Fruit fly (Drosophila melanogaster): ENCODE results near the gene CG11456.

Gene CG11456

DNA sequence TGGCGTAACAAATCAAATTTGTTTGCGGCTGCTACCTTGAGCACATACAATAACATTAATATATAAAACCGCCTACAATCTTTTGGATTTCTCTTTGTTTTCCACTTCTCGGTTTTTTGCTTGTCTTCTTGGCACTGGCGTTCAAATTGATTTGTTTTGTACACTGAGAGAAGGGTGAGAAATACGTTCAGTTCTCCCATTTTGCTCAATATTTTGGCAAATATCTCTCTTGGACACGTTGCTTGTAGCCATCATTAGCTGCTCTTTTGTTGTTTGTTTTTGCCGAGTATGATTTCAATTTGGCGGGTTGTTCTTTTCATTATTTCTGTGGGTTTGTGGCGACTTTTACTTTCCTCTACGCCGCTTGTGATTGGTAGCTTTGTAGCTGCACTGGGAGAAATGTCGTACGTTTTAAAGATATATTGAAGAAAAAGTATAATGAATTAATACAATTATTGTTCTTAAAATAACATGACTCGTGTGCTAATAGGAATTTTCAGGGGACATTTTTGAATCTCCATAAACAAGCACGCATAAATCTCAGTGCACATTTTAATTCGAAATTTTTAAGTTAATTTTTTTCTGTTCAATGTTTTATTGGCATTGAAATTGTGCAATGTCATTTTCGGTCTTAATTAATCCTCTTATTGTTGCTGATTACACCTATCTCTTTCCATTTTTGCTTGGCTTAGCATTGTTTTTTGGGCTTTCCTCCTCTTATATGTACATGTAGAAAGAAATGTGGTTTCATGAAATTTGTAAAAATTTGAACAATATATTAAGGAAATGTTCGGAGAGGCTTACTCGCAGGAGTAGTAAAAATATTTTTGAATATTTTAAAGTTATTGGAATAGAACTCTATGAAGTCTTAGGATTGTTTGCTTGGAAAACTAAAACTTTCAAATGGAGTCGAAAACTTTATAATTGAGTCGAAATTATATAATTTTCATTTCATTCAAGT, 14.6 kb upstream of the CG11456 start:
- TF ChIP-seq psq (optimal IDR thresholded peaks at IDR 0.05) (no peak), CG8478 (optimal IDR thresholded peaks at IDR 0.05) (no peak), pan (optimal IDR thresholded peaks at IDR 0.05) (no peak), EcR (GFP tag; optimal IDR thresholded peaks at IDR 0.05) (no peak), Dll (optimal IDR thresholded peaks at IDR 0.05) (no peak), usp (GFP tag; optimal IDR thresholded peaks at IDR 0.05) (no peak)

DNA sequence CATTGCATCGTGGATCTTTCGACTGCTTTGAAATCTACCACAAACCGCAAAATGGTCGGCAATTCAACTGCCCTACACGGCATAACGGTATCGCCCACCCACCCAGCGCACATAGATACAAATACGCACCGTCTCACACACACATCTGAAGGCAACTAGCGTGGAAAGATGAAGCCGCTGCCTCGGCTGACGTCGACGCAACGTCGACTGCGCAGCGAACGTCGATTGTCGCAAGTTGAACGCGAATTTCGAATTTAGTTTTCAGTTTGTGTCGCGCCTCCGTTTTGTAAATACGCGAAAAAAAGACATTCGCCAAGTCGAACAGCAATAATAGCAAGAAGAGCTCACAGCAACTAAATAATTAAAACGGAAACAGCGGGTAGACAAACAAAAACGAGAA, 13.8 kb upstream of the CG11456 start:
- TF ChIP-seq pan (optimal IDR thresholded peaks at IDR 0.05) (no peak), Dll (optimal IDR thresholded peaks at IDR 0.05) (no peak), psq (optimal IDR thresholded peaks at IDR 0.05) (no peak), usp (GFP tag; optimal IDR thresholded peaks at IDR 0.05) (no peak), EcR (GFP tag; optimal IDR thresholded peaks at IDR 0.05) (no peak), CG8478 (optimal IDR thresholded peaks at IDR 0.05) (no peak)

DNA sequence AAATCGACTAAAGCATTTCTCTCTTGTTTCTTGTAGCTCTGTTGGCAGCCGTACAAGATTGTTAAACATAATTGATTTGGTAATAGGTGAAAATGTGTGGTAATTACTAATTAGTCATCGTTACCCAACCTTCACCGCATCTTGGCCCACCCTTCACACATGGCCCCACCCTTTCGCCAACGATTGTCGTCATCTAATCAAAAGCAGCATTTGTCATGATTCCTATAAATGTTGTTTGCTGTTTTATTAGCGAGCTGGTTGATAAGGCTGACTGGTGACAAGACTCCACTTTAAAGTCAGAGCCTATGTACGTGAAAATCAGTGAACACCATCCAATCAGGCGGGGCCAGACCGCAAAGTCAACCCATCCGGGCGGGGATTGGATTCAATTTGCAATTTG, 11.4 kb upstream of the CG11456 start:
- no peak for TF ChIP-seq psq (optimal IDR thresholded peaks at IDR 0.05)
- TF ChIP-seq usp (GFP tag; optimal IDR thresholded peaks at IDR 0.05) = no peak
- no peak for TF ChIP-seq pan (optimal IDR thresholded peaks at IDR 0.05)
- no peak for TF ChIP-seq CG8478 (optimal IDR thresholded peaks at IDR 0.05)
- no peak for TF ChIP-seq EcR (GFP tag; optimal IDR thresholded peaks at IDR 0.05)
- TF ChIP-seq Dll (optimal IDR thresholded peaks at IDR 0.05) = no peak

DNA sequence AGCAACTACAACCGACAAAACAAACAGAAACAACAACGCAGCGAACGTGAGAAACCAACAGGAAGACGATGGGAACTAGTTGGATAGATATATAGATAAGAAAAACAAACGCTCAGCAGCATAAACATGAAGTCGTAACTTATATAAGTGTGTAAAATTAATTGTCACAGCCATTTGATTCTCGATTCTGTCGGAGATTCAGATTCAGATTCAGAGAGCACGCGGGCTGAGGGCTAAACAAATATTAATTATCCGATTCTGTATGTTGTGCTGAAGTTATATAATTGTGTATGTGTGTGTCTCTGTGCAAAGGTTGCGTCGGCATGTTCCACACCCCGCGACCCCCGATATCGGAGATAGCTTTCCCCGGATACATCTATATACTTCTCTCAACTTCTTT, 7.6 kb upstream of the CG11456 start:
- TF ChIP-seq EcR (GFP tag; optimal IDR thresholded peaks at IDR 0.05) (no peak), psq (optimal IDR thresholded peaks at IDR 0.05) (no peak), CG8478 (optimal IDR thresholded peaks at IDR 0.05) (no peak), pan (optimal IDR thresholded peaks at IDR 0.05) (no peak), Dll (optimal IDR thresholded peaks at IDR 0.05) (no peak), usp (GFP tag; optimal IDR thresholded peaks at IDR 0.05) (no peak)

DNA sequence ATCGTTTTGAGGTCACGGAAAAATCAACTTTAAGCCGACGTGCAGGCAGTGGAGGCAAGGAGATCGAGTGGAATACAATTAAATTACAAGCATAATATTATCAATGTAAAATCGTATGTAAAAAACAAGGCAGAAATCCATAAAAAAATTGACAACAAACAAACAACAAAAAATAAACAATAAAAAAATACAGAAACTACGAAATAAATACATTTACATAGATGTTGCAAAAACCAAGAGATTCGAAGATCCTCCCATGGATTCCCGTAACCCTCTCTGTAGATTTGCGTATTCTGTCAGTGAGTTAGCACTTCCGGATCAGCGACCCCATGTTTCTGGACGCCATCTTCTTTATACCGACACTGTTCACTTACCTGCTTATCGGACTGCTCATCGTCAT, 5.9 kb upstream of the CG11456 start, which contains the start of gene CG3288:
Gene CG3288, plus strand, starts transcription at position 301 of the 400 bp plus-strand sequence.
- no peak for TF ChIP-seq psq (optimal IDR thresholded peaks at IDR 0.05)

DNA sequence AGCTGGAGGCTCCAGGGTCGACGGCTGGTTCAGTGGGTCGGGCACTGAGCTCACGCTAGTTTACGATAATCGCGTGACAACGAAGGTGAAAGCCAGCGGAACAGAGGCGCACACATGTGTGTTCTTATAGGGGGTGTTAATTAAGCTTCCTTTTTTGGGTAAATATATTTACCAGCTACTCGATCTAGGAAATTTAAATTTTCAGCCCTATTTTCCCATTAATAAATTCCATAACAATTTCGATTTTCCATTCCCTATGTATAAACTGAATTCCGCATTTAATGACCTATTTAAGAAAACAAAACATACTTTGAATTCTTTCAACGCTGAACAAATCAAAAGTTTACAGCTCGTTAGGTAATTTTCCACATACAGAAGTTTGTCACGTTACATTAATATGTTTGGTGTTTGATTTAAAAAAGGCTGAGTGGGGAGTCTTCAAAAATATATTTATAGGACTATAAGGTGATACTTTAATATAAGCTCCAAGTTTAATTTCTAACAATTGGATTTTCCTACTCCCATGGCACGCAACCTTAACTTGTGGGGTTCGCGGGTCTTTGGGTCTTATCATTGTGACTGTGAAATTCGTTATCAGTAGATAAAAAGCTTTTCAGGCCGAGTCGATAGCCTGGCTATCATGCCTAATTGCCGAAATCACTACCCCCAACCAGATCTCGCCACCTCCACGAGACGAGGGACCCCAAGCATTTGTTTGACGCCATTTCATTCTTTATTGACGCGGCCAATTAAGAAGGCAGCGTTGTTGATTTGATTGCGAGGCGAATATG, 4.6 kb upstream of the CG11456 start, which contains the start of gene CG13255:
Gene CG13255, plus strand, starts transcription at position 449 of the 791 bp plus-strand sequence.
- no peak for TF ChIP-seq psq (optimal IDR thresholded peaks at IDR 0.05)
- TF ChIP-seq CG8478 (optimal IDR thresholded peaks at IDR 0.05) = no peak
- no peak for TF ChIP-seq EcR (GFP tag; optimal IDR thresholded peaks at IDR 0.05)
- TF ChIP-seq pan (optimal IDR thresholded peaks at IDR 0.05) = no peak
- no peak for TF ChIP-seq Dll (optimal IDR thresholded peaks at IDR 0.05)
- TF ChIP-seq usp (GFP tag; optimal IDR thresholded peaks at IDR 0.05) = no peak

DNA sequence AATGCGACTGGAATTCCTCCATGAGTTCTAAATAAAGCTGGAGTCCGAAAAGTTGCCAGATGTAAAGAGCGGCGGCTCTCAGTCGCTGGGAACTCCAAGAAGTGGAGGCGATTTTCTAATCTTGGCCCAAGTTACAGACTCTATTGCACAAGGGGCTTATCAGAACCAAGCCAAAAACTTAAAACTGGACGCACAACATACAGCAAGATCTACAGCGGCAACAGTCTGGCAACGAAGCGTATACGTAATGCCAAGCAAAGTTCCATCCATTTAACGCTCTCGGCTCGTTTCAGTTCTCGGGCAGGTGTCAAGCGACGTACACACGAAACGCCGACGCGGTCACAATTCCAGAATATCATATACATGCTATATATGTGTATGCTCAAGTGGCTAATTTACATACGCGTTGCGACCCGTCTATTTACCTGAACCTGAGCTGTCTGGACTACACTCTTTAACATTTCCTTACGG, 3.9 kb upstream of the CG11456 start:
- TF ChIP-seq psq (optimal IDR thresholded peaks at IDR 0.05) (no peak), CG8478 (optimal IDR thresholded peaks at IDR 0.05) (no peak), pan (optimal IDR thresholded peaks at IDR 0.05) (no peak), Dll (optimal IDR thresholded peaks at IDR 0.05) (no peak), EcR (GFP tag; optimal IDR thresholded peaks at IDR 0.05) (no peak), usp (GFP tag; optimal IDR thresholded peaks at IDR 0.05) (no peak)

DNA sequence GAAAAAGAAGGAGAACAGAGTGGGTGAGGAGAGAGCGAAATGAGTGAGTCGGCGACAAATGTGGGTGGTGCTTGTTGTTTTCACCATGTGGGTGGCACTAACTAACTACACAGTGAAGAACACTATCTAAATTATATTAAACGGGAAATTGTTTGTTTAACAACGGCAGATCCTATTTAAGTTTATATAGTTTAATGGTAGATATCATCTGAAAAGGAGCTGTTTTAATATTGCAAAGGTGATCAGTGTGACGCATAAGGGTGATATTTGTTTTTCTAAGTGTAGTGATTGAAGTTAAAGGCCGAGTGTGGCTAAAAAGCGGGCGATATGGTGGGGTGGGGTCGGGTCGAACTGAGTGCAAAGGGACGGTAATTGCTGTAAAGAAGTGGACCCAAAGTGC, 6.8 kb downstream of the CG11456 start:
- TF ChIP-seq psq (optimal IDR thresholded peaks at IDR 0.05) (no peak), pan (optimal IDR thresholded peaks at IDR 0.05) (no peak), EcR (GFP tag; optimal IDR thresholded peaks at IDR 0.05) (no peak), Dll (optimal IDR thresholded peaks at IDR 0.05) (no peak)

DNA sequence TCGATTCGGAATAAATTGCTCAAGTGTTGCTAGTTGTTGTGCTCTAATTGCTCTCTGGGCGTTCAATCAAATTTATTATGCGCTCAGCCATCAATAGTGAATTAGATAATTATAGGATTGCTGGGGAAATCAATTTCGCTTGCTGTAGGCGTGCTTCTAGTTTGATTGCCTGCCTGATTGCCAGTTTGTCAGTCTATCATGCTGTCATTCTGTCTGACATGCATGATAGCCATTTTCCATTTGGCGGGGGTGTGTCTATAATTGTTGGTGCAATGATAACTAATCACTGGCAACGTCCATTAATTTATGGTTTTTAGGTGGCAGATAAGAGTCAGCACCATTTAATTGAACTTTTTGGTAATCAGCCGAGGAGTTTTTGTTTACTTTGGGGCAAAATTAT, 15.8 kb downstream of the CG11456 start:
- no peak for TF ChIP-seq CG8478 (optimal IDR thresholded peaks at IDR 0.05)
- TF ChIP-seq Dll (optimal IDR thresholded peaks at IDR 0.05) = no peak
- no peak for TF ChIP-seq usp (GFP tag; optimal IDR thresholded peaks at IDR 0.05)
- TF ChIP-seq psq (optimal IDR thresholded peaks at IDR 0.05) = no peak
- no peak for TF ChIP-seq pan (optimal IDR thresholded peaks at IDR 0.05)
- TF ChIP-seq EcR (GFP tag; optimal IDR thresholded peaks at IDR 0.05) = no peak

DNA sequence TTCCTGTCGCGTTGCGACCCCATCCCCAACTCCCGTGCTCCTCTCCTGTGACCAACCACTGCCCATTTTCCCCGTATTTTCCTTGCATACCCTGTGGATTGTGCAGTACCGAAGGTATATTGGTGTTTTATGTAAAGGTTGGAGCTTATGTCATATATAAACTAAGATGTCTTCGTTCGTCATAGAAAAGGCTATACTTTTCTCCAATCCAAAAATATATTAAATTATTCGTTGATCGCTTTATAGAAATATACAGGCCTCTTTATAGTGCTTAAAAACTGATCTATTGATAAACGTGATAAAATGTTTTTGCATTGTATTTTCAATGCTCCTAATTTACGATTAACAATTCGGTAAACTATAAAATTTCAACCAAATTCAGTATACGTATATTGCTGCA, 27.2 kb downstream of the CG11456 start:
- TF ChIP-seq EcR (GFP tag; optimal IDR thresholded peaks at IDR 0.05) (no peak), Dll (optimal IDR thresholded peaks at IDR 0.05) (no peak), psq (optimal IDR thresholded peaks at IDR 0.05) (no peak), pan (optimal IDR thresholded peaks at IDR 0.05) (no peak), usp (GFP tag; optimal IDR thresholded peaks at IDR 0.05) (no peak), CG8478 (optimal IDR thresholded peaks at IDR 0.05) (no peak)

DNA sequence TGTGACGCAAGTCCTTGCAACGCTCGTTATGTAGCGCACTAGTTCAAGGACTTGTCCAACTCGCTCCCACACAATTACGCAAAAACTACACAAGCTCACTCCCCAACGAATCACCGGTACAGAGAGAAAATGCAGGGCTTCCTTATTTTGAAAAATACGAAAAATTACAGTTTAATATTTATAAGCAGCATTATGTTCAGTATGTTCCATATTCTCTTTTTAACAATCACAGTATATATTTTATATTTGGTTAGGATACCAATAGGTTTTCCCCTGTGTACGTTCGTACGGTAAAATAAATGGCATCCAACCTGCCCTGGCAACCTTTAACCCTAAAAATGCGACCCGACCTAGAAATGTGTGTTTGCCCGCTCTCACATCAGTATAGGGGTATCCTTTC, 42.2 kb downstream of the CG11456 start:
- no peak for TF ChIP-seq psq (optimal IDR thresholded peaks at IDR 0.05)
- TF ChIP-seq CG8478 (optimal IDR thresholded peaks at IDR 0.05) = no peak
- no peak for TF ChIP-seq pan (optimal IDR thresholded peaks at IDR 0.05)
- no peak for TF ChIP-seq Dll (optimal IDR thresholded peaks at IDR 0.05)
- TF ChIP-seq usp (GFP tag; optimal IDR thresholded peaks at IDR 0.05) = no peak
- no peak for TF ChIP-seq EcR (GFP tag; optimal IDR thresholded peaks at IDR 0.05)

DNA sequence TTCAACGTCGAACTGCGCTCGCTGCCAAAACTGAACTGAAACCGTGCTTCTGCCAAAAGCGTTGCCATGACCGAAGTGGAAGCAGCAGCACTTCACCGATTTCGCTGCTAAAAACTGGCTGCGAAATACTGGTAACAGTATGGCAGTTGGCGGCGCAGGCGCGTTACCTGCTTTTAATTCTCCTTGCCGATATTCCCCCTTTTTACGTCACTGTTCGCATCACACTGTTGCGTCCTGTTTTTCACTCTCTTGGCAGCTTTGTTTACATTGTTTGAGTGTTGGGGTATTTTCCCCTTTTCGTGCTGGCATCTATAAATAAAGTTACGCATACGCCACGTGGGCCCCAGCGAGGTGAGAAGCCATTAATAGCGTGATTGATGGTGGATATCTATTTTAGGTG, 43.4 kb downstream of the CG11456 start, which contains the start of gene CG32432:
Gene CG32432, minus strand, starts transcription at position 17 of the 400 bp plus-strand sequence.
- TF ChIP-seq Dll (optimal IDR thresholded peaks at IDR 0.05) (no peak), CG8478 (optimal IDR thresholded peaks at IDR 0.05) (no peak), usp (GFP tag; optimal IDR thresholded peaks at IDR 0.05) (no peak), psq (optimal IDR thresholded peaks at IDR 0.05) (no peak), pan (optimal IDR thresholded peaks at IDR 0.05) (no peak), EcR (GFP tag; optimal IDR thresholded peaks at IDR 0.05) (no peak)
